Worm (Caenorhabditis elegans) whole organism, mixed stage, embryonic: ENCODE data around the gene K09E4.1.

ENCODE experiments used
- blmp-1 ChIP-seq: fragments of 150-350 bp; optimal IDR thresholded peaks from 2 replicates; lab custom pipeline; 2014; ENCODE audit warnings: missing biosample characterization, missing genetic modification characterization
- ces-1 ChIP-seq: fragments of 150-350 bp; optimal IDR thresholded peaks from 2 replicates; lab custom pipeline; 2014; ENCODE audit warnings: missing biosample characterization, missing genetic modification reagents, missing genetic modification characterization
- elt-1 ChIP-seq: sonication (generic microtip); optimal IDR thresholded peaks from 2 replicates; lab custom pipeline; 2017; ENCODE audit warnings: missing genetic modification characterization, mild to moderate bottlenecking, missing compliant biosample characterization, antibody characterized with exemption, moderate library complexity, borderline replicate concordance; ENCODE audit not compliant: insufficient read depth
- lin-13 ChIP-seq: fragments of 150-350 bp; optimal IDR thresholded peaks from 2 replicates; lab custom pipeline; 2014; ENCODE audit warnings: missing biosample characterization, missing genetic modification characterization
- lsy-2 ChIP-seq: fragments of 150-350 bp; optimal IDR thresholded peaks from 2 replicates; lab custom pipeline; 2014; ENCODE audit warnings: missing biosample characterization, missing genetic modification characterization
- nhr-76 ChIP-seq: sonication (generic microtip); optimal IDR thresholded peaks from 2 replicates; lab custom pipeline; 2017; ENCODE audit warnings: missing biosample characterization, missing genetic modification characterization

DNA sequence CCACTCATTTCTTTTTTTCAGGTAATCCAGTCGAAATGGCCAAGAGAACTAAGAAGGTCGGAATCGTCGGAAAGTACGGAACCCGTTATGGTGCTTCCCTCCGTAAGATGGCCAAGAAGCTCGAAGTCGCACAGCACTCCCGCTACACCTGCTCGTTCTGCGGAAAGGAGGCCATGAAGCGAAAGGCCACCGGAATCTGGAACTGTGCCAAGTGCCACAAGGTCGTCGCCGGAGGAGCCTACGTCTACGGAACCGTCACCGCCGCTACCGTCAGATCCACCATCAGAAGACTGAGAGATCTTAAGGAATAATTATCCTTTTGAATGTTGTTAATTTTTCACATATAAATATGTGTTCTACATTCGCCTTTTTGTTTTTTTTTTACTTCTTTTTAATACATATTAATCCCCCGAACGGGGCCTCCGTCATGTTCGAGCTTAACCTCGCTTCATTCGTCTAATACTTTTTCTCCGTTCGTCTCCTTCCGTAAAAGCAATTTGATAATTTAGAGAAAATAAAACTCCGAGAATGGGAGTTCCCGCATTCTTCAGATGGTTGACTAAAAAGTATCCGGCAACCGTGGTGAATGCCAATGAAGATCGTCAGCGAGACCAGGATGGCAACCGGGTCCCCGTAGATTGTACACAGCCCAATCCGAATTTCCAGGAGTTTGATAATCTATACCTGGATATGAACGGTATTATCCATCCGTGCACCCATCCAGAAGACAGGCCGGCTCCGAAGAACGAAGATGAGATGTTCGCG, 17.8 kb downstream of the K09E4.1 start, which contains the start of the genes rpl-43 and xrn-2:
- TF ChIP-seq elt-1 (tag; lab: Kevin White, UChicago) (no peak), lsy-2 (tag; lab: Kevin White, UChicago) (no peak), ces-1 (GFP tag; lab: Kevin White, UChicago) (no peak), nhr-76 (tag; lab: Kevin White, UChicago) (no peak), lin-13 (tag; lab: Kevin White, UChicago) (no peak), blmp-1 (tag; lab: Kevin White, UChicago) (no peak)
